Fruit fly (Drosophila melanogaster) whole organism, wandering third instar larva: ENCODE data around the gene schuy.

Source experiments
- CG32264 ChIP-seq: fragments of 200-800 bp; sonication (Bioruptor generic); optimal IDR thresholded peaks from 2 replicates; lab custom pipeline; 2016; ENCODE audit warnings: missing biosample characterization, missing genetic modification characterization
- Hr83 ChIP-seq: fragments of 200-300 bp; sonication (Bioruptor generic); optimal IDR thresholded peaks from 2 replicates; lab custom pipeline; 2016; ENCODE audit warnings: missing biosample characterization, mild to moderate bottlenecking, missing genetic modification characterization, moderate library complexity; ENCODE audit not compliant: poor library complexity, severe bottlenecking
- Mio ChIP-seq: sonication (Bioruptor generic); optimal IDR thresholded peaks from 2 replicates; lab custom pipeline; 2016; ENCODE audit warnings: missing biosample characterization, missing genetic modification characterization
- Rel ChIP-seq, 2 experiments: fragments of 200-800 bp; sonication (Bioruptor generic) in 1 of 2; optimal IDR thresholded peaks; 2 replicates in 1 of 2; 3 replicates in 1 of 2; lab custom pipeline; 2016 to 2019; ENCODE audit warnings: mild to moderate bottlenecking in 2 of 2, missing biosample characterization in 2 of 2, missing genetic modification characterization in 2 of 2, moderate library complexity in 1 of 2
- Vsx2 ChIP-seq: fragments of 200-300, 225-300 bp; sonication (Bioruptor generic); optimal IDR thresholded peaks from 2 replicates; lab custom pipeline; 2018; ENCODE audit warnings: missing biosample characterization, missing genetic modification characterization; ENCODE audit not compliant: partially characterized antibody
- dmrt93B ChIP-seq: fragments of 200-800 bp; sonication (Bioruptor generic); optimal IDR thresholded peaks from 2 replicates; lab custom pipeline; 2018; ENCODE audit warnings: missing biosample characterization, mild to moderate bottlenecking, missing genetic modification characterization
- foxo ChIP-seq, 2 experiments: fragments of 200-800 bp; sonication (Bioruptor generic); optimal IDR thresholded peaks; 2 replicates in 1 of 2; 3 replicates in 1 of 2; lab custom pipeline; 2016 to 2017; ENCODE audit warnings: missing biosample characterization in 2 of 2, missing genetic modification characterization in 2 of 2
- fru ChIP-seq: fragments of 200-800 bp; sonication (Bioruptor generic); optimal IDR thresholded peaks from 3 replicates; lab custom pipeline; 2016; ENCODE audit warnings: missing biosample characterization, mild to moderate bottlenecking, missing genetic modification characterization
- pan ChIP-seq: fragments of >200 bp; optimal IDR thresholded peaks from 2 replicates; lab custom pipeline; 2017
- psq ChIP-seq: fragments of 200-800 bp; sonication (Bioruptor generic); optimal IDR thresholded peaks from 3 replicates; lab custom pipeline; 2017; ENCODE audit warnings: missing biosample characterization, mild to moderate bottlenecking, missing genetic modification characterization, moderate library complexity
- usp ChIP-seq: fragments of >200 bp; optimal IDR thresholded peaks from 2 replicates; lab custom pipeline; 2017; ENCODE audit warnings: missing biosample characterization, missing genetic modification characterization
- woc ChIP-seq: sonication (Bioruptor generic); optimal IDR thresholded peaks from 2 replicates; lab custom pipeline; 2016; ENCODE audit warnings: missing biosample characterization, mild to moderate bottlenecking, missing genetic modification characterization

DNA sequence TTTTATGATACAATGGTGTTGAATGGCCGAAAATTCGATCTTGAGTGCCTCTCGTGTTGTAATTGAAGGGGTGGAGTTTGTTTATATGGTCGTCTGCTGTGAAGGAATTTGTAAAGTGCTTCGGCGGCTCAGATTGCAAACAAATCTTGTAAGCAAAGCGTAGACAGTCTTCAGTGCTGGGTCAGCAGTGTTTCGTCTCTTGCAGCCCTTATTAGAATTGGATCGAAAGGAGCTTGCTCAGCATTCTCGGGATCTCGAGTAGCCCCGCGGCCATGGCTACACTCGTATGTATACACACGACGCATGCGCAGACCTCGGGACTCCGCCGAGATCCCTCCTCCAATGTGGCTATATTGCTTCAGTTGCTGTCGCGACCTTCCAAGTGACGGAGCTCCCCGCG is 7.8 kb upstream of the schuy start:
- TF ChIP-seq fru (GFP tag; lab: Kevin White, UChicago): no peak
- TF ChIP-seq woc (GFP tag; lab: Kevin White, UChicago): no peak
- TF ChIP-seq foxo (GFP tag; optimal IDR thresholded peaks at IDR 0.05; lab: Kevin White, UChicago): no peak
- no peak for TF ChIP-seq dmrt93B
- no peak for TF ChIP-seq usp (GFP tag; lab: Kevin White, UChicago)
- TF ChIP-seq Rel (GFP tag; optimal IDR thresholded peaks at IDR 0.05; lab: Kevin White, UChicago): no peak
- no peak for TF ChIP-seq Rel (tag; optimal IDR thresholded peaks at IDR 0.05; lab: Kevin White, UChicago)
- TF ChIP-seq psq: no peak
- no peak for TF ChIP-seq CG32264
- TF ChIP-seq Mio: no peak
- no peak for TF ChIP-seq Hr83 (GFP tag; lab: Kevin White, UChicago)
- TF ChIP-seq pan (lab: Kevin White, UChicago): no peak
- no peak for TF ChIP-seq Vsx2 (GFP tag; lab: Kevin White, UChicago)
